Fruit fly (Drosophila melanogaster) Kc167 (cell line): ENCODE measurements around the gene CG31272.

Source experiments
- Sin3A ChIP-seq: fragments of >200 bp; optimal IDR thresholded peaks from 2 replicates; lab custom pipeline; 2018; ENCODE audit warnings: missing external identifiers
- h ChIP-seq: fragments of >200 bp; optimal IDR thresholded peaks from 3 replicates; lab custom pipeline; 2018; ENCODE audit warnings: missing external identifiers
- insv ChIP-seq: fragments of >200 bp; optimal IDR thresholded peaks from 3 replicates; lab custom pipeline; 2018; ENCODE audit warnings: missing external identifiers

DNA sequence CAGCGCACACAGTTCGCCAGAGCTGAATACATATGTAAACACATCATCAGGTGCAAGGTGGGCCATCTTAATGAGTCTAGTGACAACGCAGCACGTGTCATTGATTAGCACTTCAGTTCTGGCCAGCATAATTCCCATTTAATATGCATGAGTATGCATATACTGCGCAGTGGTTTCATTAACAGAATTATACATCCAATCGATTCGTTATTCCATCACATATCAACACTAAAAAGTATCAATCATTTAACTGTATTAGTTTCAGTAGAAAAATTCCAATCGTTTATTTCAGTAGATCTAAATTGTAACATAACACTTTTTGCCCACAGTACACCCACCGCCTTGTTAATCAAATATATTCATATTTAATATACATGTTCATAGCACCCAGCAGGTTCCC, 44.7 kb downstream of the CG31272 start, which contains the start of gene CG4073:
- TF ChIP-seq Sin3A (lab: Kevin White, UChicago) (no peak), h (lab: Kevin White, UChicago) (no peak), insv (lab: Kevin White, UChicago) (no peak)
